Worm (Caenorhabditis elegans) whole organism, early embryonic: ENCODE measurements around the gene F32D8.2.

Source experiments
- F13C5.2 ChIP-seq: sonication (generic microtip); optimal IDR thresholded peaks from 2 replicates; lab custom pipeline; 2017; ENCODE audit warnings: mild to moderate bottlenecking, missing genetic modification characterization, inconsistent platforms, missing compliant biosample characterization
- ama-1 ChIP-seq: fragments of 150-350 bp; optimal IDR thresholded peaks from 2 replicates; lab custom pipeline; 2014
- ceh-13 ChIP-seq: fragments of 200-800 bp; sonication (Bioruptor generic); optimal IDR thresholded peaks from 2 replicates; lab custom pipeline; 2018; ENCODE audit warnings: mild to moderate bottlenecking, missing genetic modification characterization, missing compliant biosample characterization
- ets-7 ChIP-seq: sonication (generic microtip); optimal IDR thresholded peaks from 2 replicates; lab custom pipeline; 2016; ENCODE audit warnings: missing genotype, missing genetic modification characterization, missing compliant biosample characterization
- flt-1 ChIP-seq: fragments of 200-800 bp; sonication (Bioruptor generic); IDR thresholded peaks from 2 replicates; pipeline ENCODE4 v1.3.6; 2022; ENCODE audit warnings: missing genetic modification characterization, missing compliant biosample characterization
- hmbx-1 ChIP-seq: sonication (generic microtip); optimal IDR thresholded peaks from 2 replicates; lab custom pipeline; 2016; ENCODE audit warnings: mild to moderate bottlenecking, missing genetic modification characterization, missing compliant biosample characterization
- hmg-4 ChIP-seq: fragments of 200-800 bp; sonication (Bioruptor generic); optimal IDR thresholded peaks from 2 replicates; lab custom pipeline; 2018; ENCODE audit warnings: mild to moderate bottlenecking, missing genetic modification characterization, missing compliant biosample characterization
- hnd-1 ChIP-seq: sonication (generic microtip); optimal IDR thresholded peaks from 2 replicates; lab custom pipeline; 2016; ENCODE audit warnings: missing genetic modification characterization, missing compliant biosample characterization
- pes-1 ChIP-seq: fragments of 200-800 bp; sonication (Bioruptor generic); IDR thresholded peaks from 2 replicates; pipeline ENCODE4 v1.3.6; 2022; ENCODE audit warnings: missing genetic modification reagents, missing genetic modification characterization, missing compliant biosample characterization
- scrt-1 ChIP-seq: fragments of 200-800 bp; sonication (Bioruptor generic); IDR thresholded peaks from 2 replicates; pipeline ENCODE4 v1.3.6; 2022; ENCODE audit warnings: missing genetic modification characterization, missing compliant biosample characterization
- sea-1 ChIP-seq: fragments of 200-800 bp; sonication (Bioruptor generic); conservative IDR thresholded peaks from 2 replicates; pipeline ENCODE4 v1.3.6; 2022; ENCODE audit warnings: missing genetic modification characterization, missing compliant biosample characterization
- tbx-37 ChIP-seq: fragments of 200-800 bp; sonication (Bioruptor generic); conservative IDR thresholded peaks from 2 replicates; pipeline ENCODE4 v1.3.6; 2022; ENCODE audit warnings: missing genetic modification reagents, missing genetic modification characterization, missing compliant biosample characterization

ce11 chrV:10846893-10847292, 36.7 kb upstream of the F32D8.2 start, which contains the start of gene C29A12.6:
- no peak for TF ChIP-seq flt-1
- TF ChIP-seq scrt-1: no peak
- no peak for TF ChIP-seq ama-1 (lab: Kevin White, UChicago)
- TF ChIP-seq F13C5.2: no peak
- TF ChIP-seq hmg-4: no peak
- TF ChIP-seq hmbx-1: no peak
- no peak for TF ChIP-seq ets-7 (tag; lab: Kevin White, UChicago)
- TF ChIP-seq sea-1 (GFP tag; lab: Robert Waterston, UW): no peak
- TF ChIP-seq pes-1 (GFP tag; lab: Robert Waterston, UW): no peak
- no peak for TF ChIP-seq ceh-13
- TF ChIP-seq tbx-37 (GFP tag; lab: Robert Waterston, UW): no peak
- TF ChIP-seq hnd-1 (tag; lab: Kevin White, UChicago): no peak
